Worm (Caenorhabditis elegans) whole organism, young adult: ENCODE results near the gene apb-1.
A peak's percentile ranks its signal among the peaks of the same experiment; 100 is the strongest.

Experiments
- B0261.1 ChIP-seq: sonication (generic microtip); optimal IDR thresholded peaks from 2 replicates; lab custom pipeline; 2016; ENCODE audit warnings: mild to moderate bottlenecking, missing genetic modification characterization, moderate library complexity, missing compliant biosample characterization
- F37B4.10 ChIP-seq: fragments of 200-800 bp; sonication (Bioruptor generic); IDR thresholded peaks from 2 replicates; pipeline ENCODE4 v1.3.6; 2022; ENCODE audit warnings: missing genetic modification characterization, missing compliant biosample characterization
- K12H6.12 ChIP-seq: fragments of 200-800 bp; sonication (Bioruptor generic); optimal IDR thresholded peaks from 2 replicates; lab custom pipeline; 2018; ENCODE audit warnings: mild to moderate bottlenecking, missing genetic modification characterization, missing compliant biosample characterization
- T26A5.8 ChIP-seq: sonication (generic microtip); optimal IDR thresholded peaks from 2 replicates; lab custom pipeline; 2016; ENCODE audit warnings: missing genetic modification characterization, missing compliant biosample characterization
- Y53G8AR.9 ChIP-seq: fragments of 200-800 bp; sonication (Bioruptor generic); conservative IDR thresholded peaks from 2 replicates; pipeline ENCODE4 v1.3.6; 2022; ENCODE audit warnings: missing genetic modification reagents, missing genetic modification characterization, missing compliant biosample characterization
- ZK185.1 ChIP-seq: sonication (generic microtip); optimal IDR thresholded peaks from 2 replicates; lab custom pipeline; 2016; ENCODE audit warnings: mild to moderate bottlenecking, missing genetic modification characterization, missing compliant biosample characterization; ENCODE audit not compliant: poor library complexity, severe bottlenecking
- akir-1 ChIP-seq: fragments of 200-800 bp; sonication (Bioruptor generic); optimal IDR thresholded peaks from 2 replicates; lab custom pipeline; 2018; ENCODE audit warnings: mild to moderate bottlenecking, missing genetic modification characterization, moderate library complexity, missing compliant biosample characterization
- ama-1 ChIP-seq, 3 experiments: fragments of 150-350 bp in 1 of 3; sonication (generic microtip) in 2 of 3; optimal IDR thresholded peaks; 2 replicates each; lab custom pipeline; 2014 to 2018; ENCODE audit warnings: missing biosample characterization in 2 of 3, missing genetic modification characterization in 2 of 3, missing genetic modification reagents in 2 of 3
- athp-1 ChIP-seq: sonication (generic microtip); optimal IDR thresholded peaks from 2 replicates; lab custom pipeline; 2017; ENCODE audit warnings: mild to moderate bottlenecking, missing genetic modification characterization, missing compliant biosample characterization
- bed-1 ChIP-seq: fragments of 200-800 bp; sonication (Bioruptor generic); IDR thresholded peaks from 2 replicates; pipeline ENCODE4 v1.3.6; 2022; ENCODE audit warnings: missing genetic modification reagents, missing genetic modification characterization, missing compliant biosample characterization
- cebp-1 ChIP-seq, 2 experiments: fragments of 200-800 bp in 1 of 2; sonication (Bioruptor generic) in 1 of 2; sonication (generic microtip) in 1 of 2; IDR thresholded peaks in 1 of 2; optimal IDR thresholded peaks in 1 of 2; 2 replicates each; pipeline versions ENCODE4 v1.3.6 to Lab custom; 2017 to 2022; ENCODE audit warnings: missing compliant biosample characterization in 2 of 2, missing genetic modification characterization in 2 of 2, mild to moderate bottlenecking in 1 of 2, missing genetic modification reagents in 1 of 2, moderate library complexity in 1 of 2
- ceh-27 ChIP-seq: fragments of 200-800 bp; sonication (Bioruptor generic); optimal IDR thresholded peaks from 2 replicates; lab custom pipeline; 2018; ENCODE audit warnings: mild to moderate bottlenecking, missing genetic modification characterization, moderate library complexity, missing compliant biosample characterization
- ceh-79 ChIP-seq: sonication (generic microtip); optimal IDR thresholded peaks from 2 replicates; lab custom pipeline; 2017; ENCODE audit warnings: mild to moderate bottlenecking, missing genetic modification characterization, missing compliant biosample characterization
- die-1 ChIP-seq: sonication (generic microtip); optimal IDR thresholded peaks from 2 replicates; lab custom pipeline; 2016; ENCODE audit warnings: missing genotype, mild to moderate bottlenecking, missing genetic modification characterization, missing compliant biosample characterization
- dpff-1 ChIP-seq: sonication (generic microtip); optimal IDR thresholded peaks from 2 replicates; lab custom pipeline; 2017; ENCODE audit warnings: mild to moderate bottlenecking, missing genetic modification characterization, missing compliant biosample characterization
- egrh-3 ChIP-seq: fragments of 200-800 bp; sonication (Bioruptor generic); IDR thresholded peaks from 2 replicates; pipeline ENCODE4 v1.3.6; 2022; ENCODE audit warnings: missing genetic modification reagents, missing genetic modification characterization, missing compliant biosample characterization
- ets-4 ChIP-seq: fragments of 200-800 bp; sonication (Bioruptor generic); optimal IDR thresholded peaks from 2 replicates; lab custom pipeline; 2018; ENCODE audit warnings: mild to moderate bottlenecking, missing genetic modification characterization, missing compliant biosample characterization
- lin-40 ChIP-seq: sonication (generic microtip); optimal IDR thresholded peaks from 2 replicates; lab custom pipeline; 2016; ENCODE audit warnings: missing genetic modification characterization, mild to moderate bottlenecking, missing compliant biosample characterization, missing genotype, missing genetic modification reagents
- madf-10 ChIP-seq: sonication (generic microtip); optimal IDR thresholded peaks from 2 replicates; lab custom pipeline; 2016; ENCODE audit warnings: mild to moderate bottlenecking, missing genetic modification characterization, missing compliant biosample characterization
- mes-4 ChIP-seq: sonication (generic microtip); optimal IDR thresholded peaks from 2 replicates; lab custom pipeline; 2016; ENCODE audit warnings: missing genotype, missing genetic modification characterization, missing compliant biosample characterization
- nfya-1 ChIP-seq: sonication (generic microtip); optimal IDR thresholded peaks from 2 replicates; lab custom pipeline; 2017; ENCODE audit warnings: antibody characterized with exemption, missing compliant biosample characterization, missing genetic modification characterization, borderline replicate concordance; ENCODE audit not compliant: insufficient read depth
- nfya-2 ChIP-seq: fragments of 200-800 bp; sonication (Bioruptor generic); IDR thresholded peaks from 2 replicates; pipeline ENCODE4 v1.3.6; 2022; ENCODE audit warnings: missing genetic modification reagents, missing genetic modification characterization, missing compliant biosample characterization
- nfyb-1 ChIP-seq: fragments of 200-800 bp; sonication (Bioruptor generic); IDR thresholded peaks from 2 replicates; pipeline ENCODE4 v1.3.6; 2022; ENCODE audit warnings: missing genetic modification reagents, missing genetic modification characterization, missing compliant biosample characterization
- nhr-80 ChIP-seq: sonication (generic microtip); optimal IDR thresholded peaks from 2 replicates; lab custom pipeline; 2016; ENCODE audit warnings: missing genetic modification characterization, missing compliant biosample characterization
- rcor-1 ChIP-seq: fragments of 200-800 bp; sonication (Bioruptor generic); IDR thresholded peaks from 2 replicates; pipeline ENCODE4 v1.3.6; 2022; ENCODE audit warnings: missing genetic modification reagents, missing genetic modification characterization, missing compliant biosample characterization
- rec-8 ChIP-seq, 2 experiments: sonication (generic microtip); optimal IDR thresholded peaks; 2 replicates each; lab custom pipeline; 2016; ENCODE audit warnings: mild to moderate bottlenecking in 2 of 2, missing genetic modification characterization in 2 of 2, missing genetic modification reagents in 2 of 2, missing genotype in 2 of 2, missing biosample characterization in 1 of 2, missing compliant biosample characterization in 1 of 2, moderate library complexity in 1 of 2
- sdz-38 ChIP-seq: sonication (generic microtip); optimal IDR thresholded peaks from 2 replicates; lab custom pipeline; 2016; ENCODE audit warnings: missing genotype, missing genetic modification characterization, missing compliant biosample characterization
- snpc-4 ChIP-seq, 5 experiments: fragments of 150-350 bp in 1 of 5; sonication (generic microtip) in 4 of 5; optimal IDR thresholded peaks; 2 replicates each; lab custom pipeline; 2014 to 2018; ENCODE audit warnings: missing genetic modification characterization in 5 of 5, missing biosample characterization in 3 of 5, antibody characterized with exemption in 2 of 5, mild to moderate bottlenecking in 2 of 5, missing compliant biosample characterization in 2 of 5, missing genotype in 2 of 5, moderate library complexity in 2 of 5, missing genetic modification reagents in 1 of 5
- unc-130 ChIP-seq: sonication (generic microtip); optimal IDR thresholded peaks from 2 replicates; lab custom pipeline; 2016; ENCODE audit warnings: missing genetic modification reagents, missing genetic modification characterization, missing compliant biosample characterization
- unc-62 ChIP-seq: fragments of 150-350 bp; optimal IDR thresholded peaks from 2 replicates; lab custom pipeline; 2014; ENCODE audit warnings: missing biosample characterization, missing genetic modification reagents, missing genetic modification characterization
- xnd-1 ChIP-seq: sonication (generic microtip); optimal IDR thresholded peaks from 2 replicates; lab custom pipeline; 2016; ENCODE audit warnings: missing genotype, missing genetic modification reagents, missing genetic modification characterization, missing compliant biosample characterization
- zfh-2 ChIP-seq: fragments of 200-800 bp; sonication (Bioruptor generic); conservative IDR thresholded peaks from 2 replicates; pipeline ENCODE4 v1.3.6; 2022; ENCODE audit warnings: missing genetic modification reagents, missing genetic modification characterization, missing compliant biosample characterization
- zim-3 ChIP-seq: sonication (generic microtip); optimal IDR thresholded peaks from 2 replicates; lab custom pipeline; 2017; ENCODE audit warnings: mild to moderate bottlenecking, missing genetic modification characterization, moderate library complexity, missing compliant biosample characterization
- ztf-18 ChIP-seq: sonication (generic microtip); optimal IDR thresholded peaks from 2 replicates; lab custom pipeline; 2016; ENCODE audit warnings: missing genotype, mild to moderate bottlenecking, missing genetic modification characterization, missing compliant biosample characterization
- ztf-3 ChIP-seq: fragments of 200-800 bp; sonication (Bioruptor generic); optimal IDR thresholded peaks from 2 replicates; lab custom pipeline; 2018; ENCODE audit warnings: mild to moderate bottlenecking, missing genetic modification characterization, missing compliant biosample characterization
- ztf-6 ChIP-seq: fragments of 200-800 bp; sonication (Bioruptor generic); IDR thresholded peaks from 2 replicates; pipeline ENCODE4 v1.3.6; 2022; ENCODE audit warnings: missing genetic modification reagents, missing genetic modification characterization, missing compliant biosample characterization

Gene apb-1

ce11 chrIII:2560763-2561162 lies 36.1 kb downstream of the apb-1 start (continued):
- no peak for TF ChIP-seq egrh-3 (GFP tag; lab: Robert Waterston, UW)
- no peak for TF ChIP-seq die-1
- no peak for TF ChIP-seq ztf-6 (GFP tag; lab: Robert Waterston, UW)
- no peak for TF ChIP-seq ceh-27 (GFP tag; lab: Kevin White, UChicago)
- TF ChIP-seq nfya-2 (GFP tag; lab: Robert Waterston, UW): no peak
- TF ChIP-seq nfyb-1 (GFP tag; lab: Robert Waterston, UW): peak; percentile 64; the same call in 1 of the 2 replicates
- TF ChIP-seq ztf-18 (tag; lab: Kevin White, UChicago): no peak
- no peak for TF ChIP-seq rec-8 (tag; optimal IDR thresholded peaks at IDR 0.05; lab: Kevin White, UChicago)
- TF ChIP-seq dpff-1 (tag; lab: Kevin White, UChicago): no peak
- no peak for TF ChIP-seq sdz-38 (tag; lab: Kevin White, UChicago)
- no peak for TF ChIP-seq ama-1 (optimal IDR thresholded peaks at IDR 0.05; lab: Kevin White, UChicago)
- TF ChIP-seq ama-1 (GFP tag; optimal IDR thresholded peaks at IDR 0.05; lab: Kevin White, UChicago): no peak
- no peak for TF ChIP-seq nfya-1 (tag; lab: Kevin White, UChicago)
- no peak for TF ChIP-seq B0261.1 (tag; lab: Kevin White, UChicago)

ce11 chrIII:2553579-2553978 lies 43.3 kb downstream of the apb-1 start:
- TF ChIP-seq Y53G8AR.9 (GFP tag; lab: Robert Waterston, UW) (no peak), ZK185.1 (no peak), unc-62 (GFP tag; lab: Kevin White, UChicago) (no peak), cebp-1 (GFP tag; IDR thresholded peaks at IDR 0.05; lab: Robert Waterston, UW) (no peak), cebp-1 (tag; optimal IDR thresholded peaks at IDR 0.05; lab: Kevin White, UChicago) (no peak), akir-1 (GFP tag; lab: Kevin White, UChicago) (no peak), zfh-2 (GFP tag; lab: Robert Waterston, UW) (0 out of 2 replicates have a peak, but pooled peaks have one; percentile 17), xnd-1 (tag; lab: Kevin White, UChicago) (no peak), ets-4 (GFP tag; lab: Kevin White, UChicago) (no peak), mes-4 (tag; lab: Kevin White, UChicago) (no peak)

ce11 chrIII:2552382-2552781 lies 44.5 kb downstream of the apb-1 start:
- TF ChIP-seq T26A5.8 (tag; lab: Kevin White, UChicago) (no peak), zim-3 (tag; lab: Kevin White, UChicago) (no peak), bed-1 (GFP tag; lab: Robert Waterston, UW) (no peak), rcor-1 (GFP tag; lab: Robert Waterston, UW) (no peak), lin-40 (no peak), K12H6.12 (tag; lab: Kevin White, UChicago) (no peak), nfya-1 (tag; lab: Kevin White, UChicago) (no peak), unc-130 (GFP tag; lab: Kevin White, UChicago) (no peak), madf-10 (no peak), die-1 (no peak), ztf-3 (GFP tag; lab: Kevin White, UChicago) (no peak), F37B4.10 (GFP tag; lab: Robert Waterston, UW) (no peak), nfya-2 (GFP tag; lab: Robert Waterston, UW) (no peak), athp-1 (no peak), nhr-80 (tag; lab: Kevin White, UChicago) (no peak), ceh-79 (tag; lab: Kevin White, UChicago) (no peak), snpc-4 (GFP tag; optimal IDR thresholded peaks at IDR 0.05; lab: Kevin White, UChicago) (no peak), snpc-4 (tag; optimal IDR thresholded peaks at IDR 0.05; lab: Kevin White, UChicago) (no peak), nfyb-1 (GFP tag; lab: Robert Waterston, UW) (no peak)
